Fruit fly (Drosophila melanogaster) whole organism, embryonic: Measurements from ENCODE around the gene GatB.

Source experiments
- Atf3 ChIP-seq: fragments of 200-800 bp; sonication (Bioruptor generic); optimal IDR thresholded peaks from 3 replicates; lab custom pipeline; 2016; ENCODE audit warnings: missing biosample characterization, missing genetic modification characterization
- BEAF-32 ChIP-seq: fragments of 200-800 bp; sonication (Bioruptor generic); optimal IDR thresholded peaks from 3 replicates; lab custom pipeline; 2017; ENCODE audit warnings: missing biosample characterization, missing genetic modification characterization, mild to moderate bottlenecking, moderate library complexity, missing genetic modification reagents
- Blimp-1 ChIP-seq: fragments of 200-800 bp; sonication (Bioruptor generic); optimal IDR thresholded peaks from 3 replicates; lab custom pipeline; 2018; ENCODE audit warnings: missing biosample characterization, missing genetic modification characterization, mild to moderate bottlenecking, moderate library complexity, missing genetic modification reagents
- CG10321 ChIP-seq: fragments of 200-800 bp; sonication (Bioruptor generic); IDR thresholded peaks from 2 replicates; pipeline ENCODE4 v1.3.6; 2022; ENCODE audit warnings: missing biosample characterization, missing genetic modification characterization
- CG11504 ChIP-seq: fragments of 200-800 bp; sonication (Bioruptor generic); optimal IDR thresholded peaks from 3 replicates; lab custom pipeline; 2019; ENCODE audit warnings: missing biosample characterization, mild to moderate bottlenecking, missing genetic modification characterization, moderate library complexity
- CG12299 ChIP-seq: fragments of 200-800 bp; sonication (Bioruptor generic); optimal IDR thresholded peaks from 2 replicates; lab custom pipeline; 2018; ENCODE audit warnings: missing biosample characterization, mild to moderate bottlenecking, missing genetic modification characterization
- CG12391 ChIP-seq: fragments of 200-800 bp; sonication (Bioruptor generic); optimal IDR thresholded peaks from 3 replicates; lab custom pipeline; 2018; ENCODE audit warnings: missing biosample characterization, mild to moderate bottlenecking, missing genetic modification characterization, moderate library complexity
- CG13424 ChIP-seq: fragments of 200-800 bp; sonication (Bioruptor generic); optimal IDR thresholded peaks from 2 replicates; lab custom pipeline; 2019; ENCODE audit warnings: missing biosample characterization, mild to moderate bottlenecking, missing genetic modification characterization, moderate library complexity
- CG13775 ChIP-seq: fragments of 200-800 bp; sonication (Bioruptor generic); optimal IDR thresholded peaks from 3 replicates; lab custom pipeline; 2017; ENCODE audit warnings: missing biosample characterization, mild to moderate bottlenecking, missing genetic modification characterization
- CG14014 ChIP-seq: fragments of 200-800 bp; sonication (Bioruptor generic); IDR thresholded peaks from 2 replicates; pipeline ENCODE4 v1.3.6; 2022; ENCODE audit warnings: missing biosample characterization, missing genetic modification characterization
- CG14860 ChIP-seq: fragments of 200-800 bp; sonication (Bioruptor generic); IDR thresholded peaks from 3 replicates; pipeline ENCODE4 v1.3.6; 2022; ENCODE audit warnings: missing biosample characterization, missing genetic modification characterization; ENCODE audit not compliant: partially characterized antibody
- CG15601 ChIP-seq: fragments of 200-800 bp; sonication (Bioruptor generic); optimal IDR thresholded peaks from 3 replicates; lab custom pipeline; 2019; ENCODE audit warnings: missing biosample characterization, mild to moderate bottlenecking, missing genetic modification characterization, moderate library complexity
- CG1792 ChIP-seq: fragments of 200-800 bp; sonication (Bioruptor generic); optimal IDR thresholded peaks from 2 replicates; lab custom pipeline; 2016; ENCODE audit warnings: missing biosample characterization, missing genetic modification characterization
- CG18262 ChIP-seq: fragments of 200-800 bp; optimal IDR thresholded peaks from 3 replicates; lab custom pipeline; 2019; ENCODE audit warnings: missing biosample characterization, mild to moderate bottlenecking, missing genetic modification characterization, moderate library complexity
- CG1832 ChIP-seq: fragments of 200-800 bp; sonication (Bioruptor generic); optimal IDR thresholded peaks from 2 replicates; lab custom pipeline; 2017; ENCODE audit warnings: missing biosample characterization, mild to moderate bottlenecking, missing genetic modification characterization, inconsistent platforms
- CG18619 ChIP-seq: fragments of 200-800 bp; sonication (Bioruptor generic); optimal IDR thresholded peaks from 3 replicates; lab custom pipeline; 2017; ENCODE audit warnings: missing biosample characterization, mild to moderate bottlenecking, missing genetic modification characterization
- CG31388 ChIP-seq: fragments of 200-800 bp; sonication (Bioruptor generic); optimal IDR thresholded peaks from 2 replicates; lab custom pipeline; 2016; ENCODE audit warnings: missing biosample characterization, missing genetic modification characterization
- CG42726 ChIP-seq: fragments of 200-800 bp; sonication (Bioruptor generic); IDR thresholded peaks from 2 replicates; pipeline ENCODE4 v1.3.6; 2022; ENCODE audit warnings: missing biosample characterization, missing genetic modification characterization; ENCODE audit not compliant: partially characterized antibody
- CG6654 ChIP-seq: fragments of 200-800 bp; sonication (Bioruptor generic); optimal IDR thresholded peaks from 2 replicates; lab custom pipeline; 2017; ENCODE audit warnings: missing biosample characterization, mild to moderate bottlenecking, missing genetic modification characterization
- CG6813 ChIP-seq: fragments of 200-800 bp; sonication (Bioruptor generic); optimal IDR thresholded peaks from 2 replicates; lab custom pipeline; 2017; ENCODE audit warnings: missing biosample characterization, missing genetic modification characterization, mild to moderate bottlenecking, moderate library complexity, missing genetic modification reagents
- CG7839 ChIP-seq: fragments of 200-800 bp; sonication (Bioruptor generic); optimal IDR thresholded peaks from 3 replicates; lab custom pipeline; 2018; ENCODE audit warnings: missing biosample characterization, mild to moderate bottlenecking, missing genetic modification characterization, moderate library complexity
- CG9727 ChIP-seq: fragments of 200-800 bp; sonication (Bioruptor generic); optimal IDR thresholded peaks from 3 replicates; lab custom pipeline; 2017; ENCODE audit warnings: missing biosample characterization, mild to moderate bottlenecking, missing genetic modification characterization
- CG9932 ChIP-seq: fragments of 200-800 bp; sonication (Bioruptor generic); IDR thresholded peaks from 2 replicates; pipeline ENCODE4 v1.3.6; 2022; ENCODE audit warnings: missing biosample characterization, missing genetic modification characterization
- Deaf1 ChIP-seq: fragments of 200-800 bp; optimal IDR thresholded peaks from 3 replicates; lab custom pipeline; 2019; ENCODE audit warnings: missing biosample characterization, mild to moderate bottlenecking, missing genetic modification characterization, moderate library complexity
- Dfd ChIP-seq, 2 experiments: fragments of >200 bp; optimal IDR thresholded peaks; 2 replicates each; lab custom pipeline; 2017; ENCODE audit warnings: missing biosample characterization in 2 of 2, missing genetic modification characterization in 2 of 2
- Fer1 ChIP-seq: fragments of 200-800 bp; sonication (Bioruptor generic); optimal IDR thresholded peaks from 2 replicates; lab custom pipeline; 2017; ENCODE audit warnings: missing biosample characterization, mild to moderate bottlenecking, missing genetic modification characterization
- Hand ChIP-seq: fragments of 200-800 bp; sonication (Bioruptor generic); optimal IDR thresholded peaks from 2 replicates; lab custom pipeline; 2017; ENCODE audit warnings: mild to moderate bottlenecking, missing biosample characterization, missing genetic modification reagents, missing genetic modification characterization
- Hey ChIP-seq: fragments of 200-800 bp; sonication (Bioruptor generic); optimal IDR thresholded peaks from 3 replicates; lab custom pipeline; 2018; ENCODE audit warnings: missing biosample characterization, mild to moderate bottlenecking, missing genetic modification characterization
- Optix ChIP-seq: fragments of 200-800 bp; sonication (Bioruptor generic); IDR thresholded peaks from 3 replicates; pipeline ENCODE4 v1.3.6; 2022; ENCODE audit warnings: missing biosample characterization, missing genetic modification characterization
- Scr ChIP-seq: fragments of 200-800 bp; sonication (Bioruptor generic); IDR thresholded peaks from 2 replicates; pipeline ENCODE4 v1.3.6; 2022; ENCODE audit warnings: missing biosample characterization, missing genetic modification characterization; ENCODE audit not compliant: partially characterized antibody
- Side ChIP-seq: fragments of 200-800 bp; sonication (Bioruptor generic); optimal IDR thresholded peaks from 2 replicates; lab custom pipeline; 2016; ENCODE audit warnings: missing biosample characterization, missing genetic modification characterization
- Sry-δ ChIP-seq: fragments of 200-800 bp; sonication (Bioruptor generic); optimal IDR thresholded peaks from 2 replicates; lab custom pipeline; 2016; ENCODE audit warnings: missing biosample characterization, missing genetic modification characterization
- aop ChIP-seq: fragments of 200-800 bp; sonication (Bioruptor generic); IDR thresholded peaks from 2 replicates; pipeline ENCODE4 v1.3.6; 2022; ENCODE audit warnings: missing biosample characterization, missing genetic modification characterization
- ato ChIP-seq: fragments of 200-800 bp; sonication (Bioruptor generic); IDR thresholded peaks from 2 replicates; pipeline ENCODE4 v1.3.6; 2022; ENCODE audit warnings: missing biosample characterization, missing genetic modification characterization; ENCODE audit not compliant: partially characterized antibody
- btn ChIP-seq: fragments of 200-800 bp; sonication (Bioruptor generic); optimal IDR thresholded peaks from 2 replicates; lab custom pipeline; 2016; ENCODE audit warnings: missing biosample characterization, missing genetic modification characterization
- chn ChIP-seq: fragments of 200-800 bp; sonication (Bioruptor generic); optimal IDR thresholded peaks from 2 replicates; lab custom pipeline; 2016; ENCODE audit warnings: missing biosample characterization, missing genetic modification characterization
- dm ChIP-seq: fragments of 200-800 bp; sonication (Bioruptor generic); optimal IDR thresholded peaks from 3 replicates; lab custom pipeline; 2016; ENCODE audit warnings: missing biosample characterization, missing genetic modification characterization
- dmrt99B ChIP-seq: fragments of 200-800 bp; sonication (Bioruptor generic); optimal IDR thresholded peaks from 2 replicates; lab custom pipeline; 2018; ENCODE audit warnings: missing biosample characterization, mild to moderate bottlenecking, missing genetic modification characterization, moderate library complexity
- eyg ChIP-seq: fragments of 200-800 bp; sonication (Bioruptor generic); optimal IDR thresholded peaks from 3 replicates; lab custom pipeline; 2016; ENCODE audit warnings: missing biosample characterization, missing genetic modification characterization
- grau ChIP-seq: fragments of 200-800 bp; optimal IDR thresholded peaks from 3 replicates; lab custom pipeline; 2019; ENCODE audit warnings: missing biosample characterization, mild to moderate bottlenecking, missing genetic modification characterization, moderate library complexity
- gsb-n ChIP-seq: fragments of 200-800 bp; sonication (Bioruptor generic); optimal IDR thresholded peaks from 3 replicates; lab custom pipeline; 2018; ENCODE audit warnings: missing biosample characterization, mild to moderate bottlenecking, missing genetic modification characterization
- hbn ChIP-seq: fragments of 200-800 bp; sonication (Bioruptor generic); IDR thresholded peaks from 2 replicates; pipeline ENCODE4 v1.3.6; 2022; ENCODE audit warnings: missing biosample characterization, missing genetic modification characterization; ENCODE audit not compliant: partially characterized antibody
- odd ChIP-seq: fragments of 200-800 bp; sonication (Bioruptor generic); optimal IDR thresholded peaks from 2 replicates; lab custom pipeline; 2017; ENCODE audit warnings: missing biosample characterization, mild to moderate bottlenecking, missing genetic modification characterization
- onecut ChIP-seq: fragments of 200-800 bp; sonication (Bioruptor generic); IDR thresholded peaks from 2 replicates; pipeline ENCODE4 v1.3.6; 2022; ENCODE audit warnings: missing biosample characterization, missing genetic modification characterization
- sens ChIP-seq: fragments of 200-800 bp; sonication (Bioruptor generic); peaks from one replicate; lab custom pipeline; 2016; ENCODE audit warnings: missing biosample characterization, missing genetic modification characterization
- slbo ChIP-seq: fragments of 200-800 bp; sonication (Bioruptor generic); IDR thresholded peaks from 2 replicates; pipeline ENCODE4 v1.3.6; 2022; ENCODE audit warnings: missing biosample characterization, missing genetic modification characterization
- so ChIP-seq: fragments of 200-800 bp; sonication (Bioruptor generic); IDR thresholded peaks from 3 replicates; pipeline ENCODE4 v1.3.6; 2022; ENCODE audit warnings: missing biosample characterization, missing genetic modification characterization
- sqz ChIP-seq: fragments of 200-800 bp; sonication (Bioruptor generic); optimal IDR thresholded peaks from 3 replicates; lab custom pipeline; 2018; ENCODE audit warnings: missing biosample characterization, mild to moderate bottlenecking, missing genetic modification characterization
- unc-4 ChIP-seq: fragments of 200-800 bp; sonication (Bioruptor generic); IDR thresholded peaks from 2 replicates; pipeline ENCODE4 v1.3.6; 2022; ENCODE audit warnings: missing biosample characterization, missing genetic modification characterization; ENCODE audit not compliant: partially characterized antibody
- unpg ChIP-seq: fragments of 200-800 bp; sonication (Bioruptor generic); optimal IDR thresholded peaks from 3 replicates; lab custom pipeline; 2018; ENCODE audit warnings: missing biosample characterization, mild to moderate bottlenecking, missing genetic modification characterization, moderate library complexity
- zf30C ChIP-seq: fragments of 200-800 bp; sonication (Bioruptor generic); optimal IDR thresholded peaks from 3 replicates; lab custom pipeline; 2018; ENCODE audit warnings: missing biosample characterization, mild to moderate bottlenecking, missing genetic modification characterization

Gene GatB

DNA sequence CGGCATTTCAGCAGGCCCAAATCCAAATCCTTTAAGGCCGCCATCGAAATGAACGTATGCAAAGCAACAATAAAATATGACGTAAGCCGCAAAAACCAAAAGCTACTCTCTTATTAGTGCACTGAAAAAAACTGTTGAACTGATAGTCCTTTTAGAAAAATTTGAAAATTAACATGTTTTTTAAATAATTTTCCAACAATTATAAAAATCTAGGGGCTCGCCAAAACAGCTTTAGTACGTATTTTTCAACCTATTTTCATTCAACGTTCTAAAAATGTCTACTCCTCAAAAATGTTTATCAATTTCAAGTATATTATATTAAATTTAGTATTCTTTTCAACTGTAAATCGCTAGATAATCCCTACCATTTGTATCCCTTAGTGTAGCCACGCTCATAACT, 36.6 kb downstream of the GatB start (continued):
- peak; percentile 26 for TF ChIP-seq Fer1 (GFP tag; lab: Kevin White, UChicago)
- TF ChIP-seq Side (GFP tag; lab: Kevin White, UChicago), result no peak
- peak; percentile 38 for TF ChIP-seq Hand (GFP tag; lab: Kevin White, UChicago)
- TF ChIP-seq BEAF-32, result no peak
- TF ChIP-seq CG10321 (GFP tag; lab: Robert Waterston, UW), result no peak
- TF ChIP-seq Deaf1 (tag; lab: Kevin White, UChicago), result no peak
- TF ChIP-seq Scr, result no peak
- no peak for TF ChIP-seq CG42726 (GFP tag; lab: Robert Waterston, UW)
- no peak for TF ChIP-seq Dfd (GFP tag; optimal IDR thresholded peaks at IDR 0.05; lab: Kevin White, UChicago)
- TF ChIP-seq CG18262, result peak; percentile 1
- TF ChIP-seq CG1792 (GFP tag; lab: Kevin White, UChicago), result no peak
- TF ChIP-seq Blimp-1, result no peak
- peak; percentile 32; the same call in 1 of the 2 replicates for TF ChIP-seq slbo (GFP tag; lab: Robert Waterston, UW)
- TF ChIP-seq CG6813 (GFP tag; lab: Kevin White, UChicago), result no peak
- TF ChIP-seq CG11504 (tag; lab: Kevin White, UChicago), result peak; percentile 66
- TF ChIP-seq dm (GFP tag; lab: Kevin White, UChicago), result no peak
- no peak for TF ChIP-seq CG6654
- peak; percentile 4 for TF ChIP-seq zf30C
- TF ChIP-seq CG1832 (GFP tag; lab: Kevin White, UChicago), result no peak
- TF ChIP-seq CG9727 (GFP tag; lab: Kevin White, UChicago), result peak; percentile 22
- TF ChIP-seq CG7839 (tag; lab: Kevin White, UChicago), result peak; percentile 43
- no peak for TF ChIP-seq Hey (tag; lab: Kevin White, UChicago)
- no peak for TF ChIP-seq dmrt99B (tag; lab: Kevin White, UChicago)
- peak; percentile 9 for TF ChIP-seq CG13775 (GFP tag; lab: Kevin White, UChicago)
- TF ChIP-seq ato, result no peak
- no peak for TF ChIP-seq Optix
- no peak for TF ChIP-seq CG14014
- peak; percentile 43 for TF ChIP-seq CG13424 (tag; lab: Kevin White, UChicago)
- no peak for TF ChIP-seq hbn (GFP tag; lab: Robert Waterston, UW)
- TF ChIP-seq CG14860, result no peak
- no peak for TF ChIP-seq unc-4
- no peak for TF ChIP-seq aop
- TF ChIP-seq grau (tag; lab: Kevin White, UChicago), result peak; percentile 63
- peak; percentile 39 for TF ChIP-seq odd (GFP tag; lab: Kevin White, UChicago)
- TF ChIP-seq CG31388, result no peak
- no peak for TF ChIP-seq CG12299 (tag; lab: Kevin White, UChicago)
- no peak for TF ChIP-seq gsb-n
- no peak for TF ChIP-seq onecut
- TF ChIP-seq CG18619 (GFP tag; lab: Kevin White, UChicago), result peak; percentile 36
- peak; percentile 14 for TF ChIP-seq unpg (GFP tag; lab: Kevin White, UChicago)
- no peak for TF ChIP-seq CG15601
- TF ChIP-seq eyg, result no peak
- no peak for TF ChIP-seq CG12391 (tag; lab: Kevin White, UChicago)
- TF ChIP-seq CG9932, result no peak
- TF ChIP-seq Sry-δ, result no peak
- TF ChIP-seq chn (GFP tag; lab: Kevin White, UChicago), result no peak
- TF ChIP-seq so (GFP tag; lab: Robert Waterston, UW), result no peak
- no peak for TF ChIP-seq sqz (GFP tag; lab: Kevin White, UChicago)
- TF ChIP-seq btn (GFP tag; lab: Kevin White, UChicago), result no peak
- no peak for TF ChIP-seq sens (GFP tag; lab: Kevin White, UChicago)
- no peak for TF ChIP-seq Atf3 (GFP tag; lab: Kevin White, UChicago)
